Worm (Caenorhabditis elegans) whole organism, mixed stage, embryonic: ENCODE measurements around the gene nhr-52.

Experiments used
- ham-2 ChIP-seq: fragments of 200-800 bp; sonication (Bioruptor generic); optimal IDR thresholded peaks from 2 replicates; lab custom pipeline; 2018; ENCODE audit warnings: mild to moderate bottlenecking, missing genetic modification characterization, missing compliant biosample characterization
- lin-13 ChIP-seq: fragments of 150-350 bp; optimal IDR thresholded peaks from 2 replicates; lab custom pipeline; 2014; ENCODE audit warnings: missing biosample characterization, missing genetic modification characterization
- nhr-12 ChIP-seq: fragments of 150-350 bp; optimal IDR thresholded peaks from 2 replicates; lab custom pipeline; 2014; ENCODE audit warnings: missing biosample characterization, missing genetic modification characterization
- nhr-76 ChIP-seq: sonication (generic microtip); optimal IDR thresholded peaks from 2 replicates; lab custom pipeline; 2017; ENCODE audit warnings: missing biosample characterization, missing genetic modification characterization
- pha-4 ChIP-seq: fragments of 150-350 bp; optimal IDR thresholded peaks from 2 replicates; lab custom pipeline; 2018; ENCODE audit warnings: missing biosample characterization, missing genetic modification reagents, missing genetic modification characterization
- snpc-4 ChIP-seq: fragments of 150-350 bp; optimal IDR thresholded peaks from 2 replicates; lab custom pipeline; 2014; ENCODE audit warnings: missing biosample characterization, missing genetic modification characterization
- tbx-8 ChIP-seq: fragments of 200-800 bp; sonication (Bioruptor generic); optimal IDR thresholded peaks from 2 replicates; lab custom pipeline; 2018; ENCODE audit warnings: mild to moderate bottlenecking, missing genetic modification characterization, moderate library complexity, missing compliant biosample characterization
- unc-62 ChIP-seq: fragments of 150-350 bp; optimal IDR thresholded peaks from 2 replicates; lab custom pipeline; 2014; ENCODE audit warnings: missing biosample characterization, missing genetic modification reagents, missing genetic modification characterization
- ztf-11 ChIP-seq: fragments of 150-350 bp; optimal IDR thresholded peaks from 2 replicates; lab custom pipeline; 2014; ENCODE audit warnings: missing biosample characterization, missing genetic modification characterization

ce11 chrV:15652147-15652546, 25.2 kb upstream of the nhr-52 start:
- TF ChIP-seq pha-4 (tag; lab: Kevin White, UChicago) = no peak
- no peak for TF ChIP-seq tbx-8 (GFP tag; lab: Kevin White, UChicago)
- TF ChIP-seq ztf-11 (tag; lab: Kevin White, UChicago) = no peak
- no peak for TF ChIP-seq unc-62 (GFP tag; lab: Kevin White, UChicago)
- TF ChIP-seq lin-13 (tag; lab: Kevin White, UChicago) = no peak
- TF ChIP-seq nhr-12 (tag; lab: Kevin White, UChicago) = no peak
- no peak for TF ChIP-seq snpc-4 (tag; lab: Kevin White, UChicago)
- no peak for TF ChIP-seq nhr-76 (tag; lab: Kevin White, UChicago)
- no peak for TF ChIP-seq ham-2 (GFP tag; lab: Kevin White, UChicago)
